Fruit fly (Drosophila melanogaster): ENCODE measurements around the gene eIF5B.

- TF ChIP-seq ranshi (GFP tag; IDR thresholded peaks at IDR 0.05), result no peak
- no peak for TF ChIP-seq CG8281 (tag; optimal IDR thresholded peaks at IDR 0.05)
- TF ChIP-seq CG12104 (GFP tag; optimal IDR thresholded peaks at IDR 0.05), result no peak
- TF ChIP-seq CG7357 (GFP tag; IDR thresholded peaks at IDR 0.05), result no peak
- TF ChIP-seq CG13287 (GFP tag; IDR thresholded peaks at IDR 0.05; ENCODE audit: partially characterized antibody), result no peak
- peak; percentile 75 for TF ChIP-seq Deaf1 (tag; optimal IDR thresholded peaks at IDR 0.05)
These were observed 60.1 kb downstream of the eIF5B start for dm6 chr3L:3400555-3401198.
